Worm (Caenorhabditis elegans) whole organism, midembryonic: ENCODE results near the gene mks-1.

Experiments used
- T22C8.4 ChIP-seq: fragments of 200-800 bp; sonication (Bioruptor generic); IDR thresholded peaks from 2 replicates; pipeline ENCODE4 v1.3.6; 2022; ENCODE audit warnings: missing genetic modification characterization, missing compliant biosample characterization
- flt-1 ChIP-seq: fragments of 200-800 bp; sonication (Bioruptor generic); IDR thresholded peaks from 2 replicates; pipeline ENCODE4 v1.3.6; 2022; ENCODE audit warnings: missing genetic modification characterization, missing compliant biosample characterization
- klf-2 ChIP-seq: fragments of 200-800 bp; sonication (Bioruptor generic); conservative IDR thresholded peaks from 2 replicates; pipeline ENCODE4 v1.3.6; 2022; ENCODE audit warnings: missing genetic modification reagents, missing genetic modification characterization, missing compliant biosample characterization
- ref-1 ChIP-seq: fragments of 200-800 bp; sonication (Bioruptor generic); conservative IDR thresholded peaks from 2 replicates; pipeline ENCODE4 v1.3.6; 2022; ENCODE audit warnings: missing genetic modification reagents, missing genetic modification characterization, missing compliant biosample characterization
- tab-1 ChIP-seq: fragments of 200-800 bp; sonication (Bioruptor generic); IDR thresholded peaks from 2 replicates; pipeline ENCODE4 v1.3.6; 2022; ENCODE audit warnings: missing genetic modification characterization, missing compliant biosample characterization

ce11 chrIII:3136325-3137001 lies 49.6 kb upstream of the mks-1 start:
- TF ChIP-seq klf-2, result no peak
- no peak for TF ChIP-seq T22C8.4 (GFP tag; lab: Robert Waterston, UW)
- TF ChIP-seq tab-1 (GFP tag; lab: Robert Waterston, UW), result no peak
- TF ChIP-seq ref-1 (GFP tag; lab: Robert Waterston, UW), result no peak
- no peak for TF ChIP-seq flt-1
